Worm (Caenorhabditis elegans): ENCODE results near the gene clec-75.

ce11 chrIV:3926117-3926516, 34.4 kb upstream of the clec-75 start, which contains the start of gene clec-68:
- no peak for TF ChIP-seq tbx-37 (GFP tag; conservative IDR thresholded peaks at IDR 0.05)
- no peak for TF ChIP-seq tra-4 (tag; optimal IDR thresholded peaks at IDR 0.05)
- no peak for TF ChIP-seq flt-1 (GFP tag; IDR thresholded peaks at IDR 0.05)

Measured in whole organism, early embryonic.